Fruit fly (Drosophila melanogaster) whole organism, embryonic: ENCODE measurements around the gene CG14022.

Experiments
- Asciz ChIP-seq: fragments of 200-800 bp; sonication (Bioruptor generic); optimal IDR thresholded peaks from 2 replicates; lab custom pipeline; 2017; ENCODE audit warnings: missing biosample characterization, mild to moderate bottlenecking, missing genetic modification characterization, missing genetic modification reagents
- CG10267 ChIP-seq: fragments of 200-800 bp; sonication (Bioruptor generic); optimal IDR thresholded peaks from 2 replicates; lab custom pipeline; 2018; ENCODE audit warnings: missing biosample characterization, mild to moderate bottlenecking, missing genetic modification characterization, moderate library complexity
- CG12769 ChIP-seq: fragments of 200-800 bp; sonication (Bioruptor generic); optimal IDR thresholded peaks from 2 replicates; lab custom pipeline; 2019; ENCODE audit warnings: missing biosample characterization, mild to moderate bottlenecking, missing genetic modification characterization, moderate library complexity
- CG13296 ChIP-seq: fragments of 200-800 bp; sonication (Bioruptor generic); optimal IDR thresholded peaks from 3 replicates; lab custom pipeline; 2018; ENCODE audit warnings: missing biosample characterization, mild to moderate bottlenecking, missing genetic modification characterization
- CG14860 ChIP-seq: fragments of 200-800 bp; sonication (Bioruptor generic); IDR thresholded peaks from 3 replicates; pipeline ENCODE4 v1.3.6; 2022; ENCODE audit warnings: missing biosample characterization, missing genetic modification characterization; ENCODE audit not compliant: partially characterized antibody
- CG16813 ChIP-seq: fragments of 200-800 bp; sonication (Bioruptor generic); IDR thresholded peaks from 3 replicates; pipeline ENCODE4 v1.3.6; 2022; ENCODE audit warnings: missing biosample characterization, missing genetic modification characterization; ENCODE audit not compliant: partially characterized antibody
- CG17361 ChIP-seq: fragments of 200-800 bp; sonication (Bioruptor generic); IDR thresholded peaks from 3 replicates; pipeline ENCODE4 v1.3.6; 2022; ENCODE audit warnings: missing biosample characterization, missing genetic modification characterization
- CG17829 ChIP-seq: fragments of 200-800 bp; optimal IDR thresholded peaks from 2 replicates; lab custom pipeline; 2019; ENCODE audit warnings: missing biosample characterization, mild to moderate bottlenecking, missing genetic modification characterization, moderate library complexity
- CG2120 ChIP-seq: fragments of 200-800 bp; sonication (Bioruptor generic); optimal IDR thresholded peaks from 3 replicates; lab custom pipeline; 2016; ENCODE audit warnings: missing biosample characterization, missing genetic modification characterization
- CG7556 ChIP-seq: fragments of 200-800 bp; sonication (Bioruptor generic); optimal IDR thresholded peaks from 2 replicates; lab custom pipeline; 2017; ENCODE audit warnings: missing biosample characterization, mild to moderate bottlenecking, missing genetic modification characterization
- CG7963 ChIP-seq: fragments of 200-800 bp; sonication (Bioruptor generic); IDR thresholded peaks from 3 replicates; pipeline ENCODE4 v1.3.6; 2022; ENCODE audit warnings: missing biosample characterization, missing genetic modification characterization; ENCODE audit not compliant: partially characterized antibody
- CG8290 ChIP-seq, 3 experiments: fragments of 200-800 bp; sonication (Bioruptor generic); optimal IDR thresholded peaks; 2 replicates each; lab custom pipeline; 2016 to 2019; ENCODE audit warnings: missing biosample characterization in 3 of 3, missing genetic modification characterization in 3 of 3, mild to moderate bottlenecking in 2 of 3, moderate library complexity in 1 of 3
- CG9817 ChIP-seq: fragments of 200-800 bp; sonication (Bioruptor generic); optimal IDR thresholded peaks from 2 replicates; lab custom pipeline; 2018; ENCODE audit warnings: missing biosample characterization, mild to moderate bottlenecking, missing genetic modification characterization, moderate library complexity
- CG9932 ChIP-seq: fragments of 200-800 bp; sonication (Bioruptor generic); IDR thresholded peaks from 2 replicates; pipeline ENCODE4 v1.3.6; 2022; ENCODE audit warnings: missing biosample characterization, missing genetic modification characterization
- CTCF ChIP-seq: fragments of 200-800 bp; sonication (Bioruptor generic); optimal IDR thresholded peaks from 2 replicates; lab custom pipeline; 2017; ENCODE audit warnings: missing biosample characterization, mild to moderate bottlenecking, missing genetic modification characterization, moderate library complexity
- D ChIP-seq, 2 experiments: fragments of 200-800 bp in 1 of 2; fragments of >200 bp in 1 of 2; sonication (Bioruptor generic) in 1 of 2; optimal IDR thresholded peaks; 2 replicates in 1 of 2; 3 replicates in 1 of 2; lab custom pipeline; 2017; ENCODE audit warnings: mild to moderate bottlenecking in 1 of 2, missing biosample characterization in 1 of 2, missing genetic modification characterization in 1 of 2, missing genetic modification reagents in 1 of 2
- D19A ChIP-seq: fragments of 200-800 bp; optimal IDR thresholded peaks from 3 replicates; lab custom pipeline; 2019; ENCODE audit warnings: missing biosample characterization, mild to moderate bottlenecking, missing genetic modification characterization, moderate library complexity
- Hr51 ChIP-seq, 2 experiments: fragments of 200-800 bp; sonication (Bioruptor generic); optimal IDR thresholded peaks; 2 replicates in 1 of 2; 3 replicates in 1 of 2; lab custom pipeline; 2016 to 2018; ENCODE audit warnings: missing biosample characterization in 2 of 2, missing genetic modification characterization in 2 of 2, mild to moderate bottlenecking in 1 of 2, moderate library complexity in 1 of 2
- Lhr ChIP-seq: fragments of 200-800 bp; sonication (Bioruptor generic); optimal IDR thresholded peaks from 3 replicates; lab custom pipeline; 2017; ENCODE audit warnings: mild to moderate bottlenecking, missing biosample characterization, missing genetic modification reagents, missing genetic modification characterization
- Max ChIP-seq: fragments of 200-800 bp; sonication (Bioruptor generic); optimal IDR thresholded peaks from 2 replicates; lab custom pipeline; 2016; ENCODE audit warnings: missing biosample characterization, mild to moderate bottlenecking, missing genetic modification characterization
- Med ChIP-seq: fragments of 200-800 bp; sonication (Bioruptor generic); peaks from one replicate; lab custom pipeline; 2016; ENCODE audit warnings: missing biosample characterization, missing genetic modification characterization, mild to moderate bottlenecking, inconsistent platforms, moderate library complexity
- Mes4 ChIP-seq: fragments of 200-800 bp; sonication (Bioruptor generic); optimal IDR thresholded peaks from 2 replicates; lab custom pipeline; 2016; ENCODE audit warnings: missing biosample characterization, missing genetic modification characterization
- Myb ChIP-seq: fragments of 200-800 bp; sonication (Bioruptor generic); optimal IDR thresholded peaks from 2 replicates; lab custom pipeline; 2016; ENCODE audit warnings: missing biosample characterization, missing genetic modification characterization
- NK7.1 ChIP-seq: fragments of 200-800 bp; sonication (Bioruptor generic); optimal IDR thresholded peaks from 3 replicates; lab custom pipeline; 2016; ENCODE audit warnings: missing biosample characterization, missing genetic modification characterization
- Nf-YB ChIP-seq: fragments of 200-800 bp; sonication (Bioruptor generic); optimal IDR thresholded peaks from 3 replicates; lab custom pipeline; 2019; ENCODE audit warnings: missing biosample characterization, mild to moderate bottlenecking, missing genetic modification characterization, moderate library complexity
- Ptx1 ChIP-seq: fragments of 200-800 bp; sonication (Bioruptor generic); IDR thresholded peaks from 2 replicates; pipeline ENCODE4 v1.3.6; 2022; ENCODE audit warnings: missing biosample characterization, missing genetic modification characterization
- Ssrp ChIP-seq: fragments of 200-800 bp; sonication (Bioruptor generic); optimal IDR thresholded peaks from 2 replicates; lab custom pipeline; 2018; ENCODE audit warnings: missing biosample characterization, mild to moderate bottlenecking, missing genetic modification characterization, moderate library complexity
- TFAM ChIP-seq: fragments of 200-800 bp; sonication (Bioruptor generic); optimal IDR thresholded peaks from 2 replicates; lab custom pipeline; 2017; ENCODE audit warnings: missing biosample characterization, missing genetic modification characterization, inconsistent platforms
- chif ChIP-seq, 2 experiments: fragments of 200-800 bp; sonication (Bioruptor generic); optimal IDR thresholded peaks; 3 replicates each; lab custom pipeline; 2016; ENCODE audit warnings: missing biosample characterization in 2 of 2, missing genetic modification characterization in 2 of 2
- danr ChIP-seq: fragments of 200-800 bp; sonication (Bioruptor generic); IDR thresholded peaks from 2 replicates; pipeline ENCODE4 v1.3.6; 2022; ENCODE audit warnings: missing biosample characterization, missing genetic modification characterization
- dm ChIP-seq: fragments of 200-800 bp; sonication (Bioruptor generic); optimal IDR thresholded peaks from 3 replicates; lab custom pipeline; 2016; ENCODE audit warnings: missing biosample characterization, missing genetic modification characterization
- fd3F ChIP-seq: fragments of 200-800 bp; sonication (Bioruptor generic); optimal IDR thresholded peaks from 2 replicates; lab custom pipeline; 2018; ENCODE audit warnings: missing biosample characterization, mild to moderate bottlenecking, missing genetic modification characterization, moderate library complexity
- fd96Cb ChIP-seq: fragments of 200-800 bp; sonication (Bioruptor generic); optimal IDR thresholded peaks from 2 replicates; lab custom pipeline; 2018; ENCODE audit warnings: missing biosample characterization, mild to moderate bottlenecking, missing genetic modification characterization, moderate library complexity
- fru ChIP-seq: fragments of >200 bp; optimal IDR thresholded peaks from 2 replicates; lab custom pipeline; 2017
- grau ChIP-seq: fragments of 200-800 bp; optimal IDR thresholded peaks from 3 replicates; lab custom pipeline; 2019; ENCODE audit warnings: missing biosample characterization, mild to moderate bottlenecking, missing genetic modification characterization, moderate library complexity
- gsb-n ChIP-seq: fragments of 200-800 bp; sonication (Bioruptor generic); optimal IDR thresholded peaks from 3 replicates; lab custom pipeline; 2018; ENCODE audit warnings: missing biosample characterization, mild to moderate bottlenecking, missing genetic modification characterization
- h ChIP-seq: fragments of >200 bp; optimal IDR thresholded peaks from 2 replicates; lab custom pipeline; 2017
- kni ChIP-seq: fragments of 200-800 bp; sonication (Bioruptor generic); optimal IDR thresholded peaks from 3 replicates; lab custom pipeline; 2017; ENCODE audit warnings: mild to moderate bottlenecking, missing biosample characterization, missing genetic modification reagents, missing genetic modification characterization
- knrl ChIP-seq: fragments of 200-800 bp; sonication (Bioruptor generic); IDR thresholded peaks from 3 replicates; pipeline ENCODE4 v1.3.6; 2022; ENCODE audit warnings: missing biosample characterization, missing genetic modification characterization; ENCODE audit not compliant: partially characterized antibody
- lilli ChIP-seq: fragments of 200-800 bp; sonication (Bioruptor generic); optimal IDR thresholded peaks from 3 replicates; lab custom pipeline; 2016; ENCODE audit warnings: missing biosample characterization, missing genetic modification characterization
- lola ChIP-seq, 3 experiments: fragments of >200 bp in 2 of 3; fragments of 200-800 bp in 1 of 3; sonication (Bioruptor generic) in 1 of 3; optimal IDR thresholded peaks; 2 replicates each; lab custom pipeline; 2017 to 2019; ENCODE audit warnings: missing biosample characterization in 3 of 3, missing genetic modification characterization in 3 of 3, mild to moderate bottlenecking in 1 of 3, moderate library complexity in 1 of 3
- nmo ChIP-seq: fragments of 200-800 bp; sonication (Bioruptor generic); optimal IDR thresholded peaks from 2 replicates; lab custom pipeline; 2018; ENCODE audit warnings: missing biosample characterization, mild to moderate bottlenecking, missing genetic modification characterization, moderate library complexity
- pho ChIP-seq: fragments of 200-800 bp; sonication (Bioruptor generic); optimal IDR thresholded peaks from 2 replicates; lab custom pipeline; 2016; ENCODE audit warnings: missing biosample characterization, missing genetic modification characterization
- pita ChIP-seq: fragments of 200-800 bp; sonication (Bioruptor generic); optimal IDR thresholded peaks from 2 replicates; lab custom pipeline; 2017; ENCODE audit warnings: missing biosample characterization, mild to moderate bottlenecking, missing genetic modification characterization
- so ChIP-seq: fragments of 200-800 bp; sonication (Bioruptor generic); IDR thresholded peaks from 3 replicates; pipeline ENCODE4 v1.3.6; 2022; ENCODE audit warnings: missing biosample characterization, missing genetic modification characterization
- sob ChIP-seq: fragments of 200-800 bp; sonication (Bioruptor generic); IDR thresholded peaks from 2 replicates; pipeline ENCODE4 v1.3.6; 2022; ENCODE audit warnings: missing biosample characterization, missing genetic modification characterization
- tio ChIP-seq: fragments of 200-800 bp; sonication (Bioruptor generic); optimal IDR thresholded peaks from 2 replicates; lab custom pipeline; 2017; ENCODE audit warnings: missing biosample characterization, missing genetic modification characterization, inconsistent platforms
- trem ChIP-seq: fragments of 200-800 bp; optimal IDR thresholded peaks from 3 replicates; lab custom pipeline; 2019; ENCODE audit warnings: missing biosample characterization, mild to moderate bottlenecking, missing genetic modification characterization, moderate library complexity
- usp ChIP-seq: fragments of >200 bp; optimal IDR thresholded peaks from 2 replicates; lab custom pipeline; 2017; ENCODE audit warnings: missing biosample characterization, missing genetic modification characterization
- vnd ChIP-seq: fragments of 200-800 bp; sonication (Bioruptor generic); IDR thresholded peaks from 3 replicates; pipeline ENCODE4 v1.3.6; 2022; ENCODE audit warnings: missing biosample characterization, missing genetic modification characterization; ENCODE audit not compliant: partially characterized antibody

CG14022 gene

DNA sequence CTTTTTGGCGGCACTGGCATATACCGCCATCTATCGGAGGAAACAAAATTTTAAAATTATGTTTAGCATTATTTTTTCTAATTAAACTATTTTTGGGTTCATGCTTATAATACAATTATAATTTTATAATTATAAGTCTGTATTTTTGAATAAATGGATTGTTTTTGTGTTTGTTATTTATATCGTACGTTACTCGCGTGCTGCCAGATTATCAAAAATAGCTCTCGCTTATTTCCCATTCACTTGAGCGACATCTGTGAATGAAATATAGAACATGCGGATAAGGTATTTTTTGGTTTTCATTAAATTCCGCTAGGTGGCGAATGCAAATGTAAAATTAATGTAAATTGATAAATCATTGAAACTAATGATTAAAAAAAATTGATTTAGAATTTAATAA lies 37.2 kb upstream of the CG14022 start (continued):
- TF ChIP-seq CG17361 (GFP tag; lab: Robert Waterston, UW) (peak; percentile 58; the same call in 2 of the 3 replicates), CG9932 (GFP tag; lab: Robert Waterston, UW) (peak; percentile 33; the same call in 1 of the 2 replicates), fd96Cb (tag; lab: Kevin White, UChicago) (no peak), so (GFP tag; lab: Robert Waterston, UW) (no peak), knrl (no peak; the same call in 2 of the 3 replicates), CG8290 (GFP tag; optimal IDR thresholded peaks at IDR 0.05; lab: Kevin White, UChicago) (peak; percentile 42), CG8290 (tag; optimal IDR thresholded peaks at IDR 0.05; lab: Kevin White, UChicago) (no peak), CTCF (peak; percentile 97), nmo (GFP tag; lab: Kevin White, UChicago) (peak; percentile 33), CG7556 (GFP tag; lab: Kevin White, UChicago) (no peak), CG14860 (no peak), NK7.1 (GFP tag; lab: Kevin White, UChicago) (no peak), Hr51 (GFP tag; optimal IDR thresholded peaks at IDR 0.05; lab: Kevin White, UChicago) (no peak), CG12769 (tag; lab: Kevin White, UChicago) (no peak), Max (GFP tag; lab: Kevin White, UChicago) (peak; percentile 5), sob (GFP tag; lab: Robert Waterston, UW) (no peak), CG17829 (tag; lab: Kevin White, UChicago) (peak; percentile 64), tio (no peak), CG16813 (no peak), Med (GFP tag; lab: Kevin White, UChicago) (peak; percentile 16), CG7963 (GFP tag; lab: Robert Waterston, UW) (no peak), Asciz (GFP tag; lab: Kevin White, UChicago) (no peak), CG2120 (GFP tag; lab: Kevin White, UChicago) (no peak), gsb-n (tag; lab: Kevin White, UChicago) (peak; percentile 6), pho (no peak), D19A (tag; lab: Kevin White, UChicago) (no peak), Ssrp (tag; lab: Kevin White, UChicago) (peak; percentile 8), Ptx1 (no peak), dm (GFP tag; lab: Kevin White, UChicago) (no peak), CG9817 (peak; percentile 33), h (lab: Kevin White, UChicago) (no peak), chif (GFP tag; optimal IDR thresholded peaks at IDR 0.05; lab: Kevin White, UChicago) (peak in 1 of 2 experiments; percentile 0), lola (GFP tag; optimal IDR thresholded peaks at IDR 0.05; lab: Kevin White, UChicago) (peak in 1 of 3 experiments; percentile 7), trem (tag; lab: Kevin White, UChicago) (peak; percentile 53), vnd (GFP tag; lab: Robert Waterston, UW) (no peak), grau (tag; lab: Kevin White, UChicago) (peak; percentile 31), danr (GFP tag; lab: Robert Waterston, UW) (no peak), pita (peak; percentile 48), CG10267 (peak; percentile 60), CG13296 (no peak), kni (GFP tag; lab: Kevin White, UChicago) (no peak), fru (lab: Kevin White, UChicago) (no peak), usp (no peak), Myb (GFP tag; lab: Kevin White, UChicago) (peak; percentile 35), TFAM (GFP tag; lab: Kevin White, UChicago) (no peak), Nf-YB (GFP tag; lab: Kevin White, UChicago) (no peak), D (optimal IDR thresholded peaks at IDR 0.05; lab: Kevin White, UChicago) (no peak), D (GFP tag; optimal IDR thresholded peaks at IDR 0.05; lab: Kevin White, UChicago) (no peak), lilli (GFP tag; lab: Kevin White, UChicago) (peak; percentile 11), Lhr (GFP tag; lab: Kevin White, UChicago) (peak; percentile 57), Mes4 (GFP tag; lab: Kevin White, UChicago) (no peak), fd3F (GFP tag; lab: Kevin White, UChicago) (peak; percentile 1)
